Worm (Caenorhabditis elegans) whole organism, L1 larva: ENCODE results near the gene B0457.6.

ENCODE experiments used
- aly-2 ChIP-seq: fragments of 150-350 bp; optimal IDR thresholded peaks from 2 replicates; lab custom pipeline; 2014; ENCODE audit warnings: missing biosample characterization, missing genetic modification characterization
- ama-1 ChIP-seq: fragments of 150-350 bp; optimal IDR thresholded peaks from 2 replicates; lab custom pipeline; 2014
- dpl-1 ChIP-seq, 3 experiments: fragments of 150-350 bp in 2 of 3; sonication (generic microtip) in 1 of 3; optimal IDR thresholded peaks; 2 replicates each; lab custom pipeline; 2014 to 2017; ENCODE audit warnings: missing biosample characterization in 3 of 3, missing genetic modification characterization in 3 of 3, missing genetic modification reagents in 3 of 3
- fkh-10 ChIP-seq: sonication (generic microtip); optimal IDR thresholded peaks from 2 replicates; lab custom pipeline; 2017; ENCODE audit warnings: missing biosample characterization, missing genetic modification reagents, missing genetic modification characterization
- lin-13 ChIP-seq: fragments of 150-350 bp; optimal IDR thresholded peaks from 2 replicates; lab custom pipeline; 2014; ENCODE audit warnings: missing biosample characterization, missing genetic modification reagents, missing genetic modification characterization
- mep-1 ChIP-seq: fragments of 150-350 bp; optimal IDR thresholded peaks from 2 replicates; lab custom pipeline; 2014; ENCODE audit warnings: missing biosample characterization, missing genetic modification characterization
- nhr-11 ChIP-seq: fragments of 150-350 bp; optimal IDR thresholded peaks from 2 replicates; lab custom pipeline; 2014; ENCODE audit warnings: missing biosample characterization, missing genetic modification characterization
- nhr-12 ChIP-seq: sonication (generic microtip); optimal IDR thresholded peaks from 2 replicates; lab custom pipeline; 2017; ENCODE audit warnings: missing biosample characterization, missing genetic modification characterization
- nhr-28 ChIP-seq: fragments of 150-350 bp; optimal IDR thresholded peaks from 2 replicates; lab custom pipeline; 2014; ENCODE audit warnings: missing biosample characterization, missing genetic modification characterization
- nhr-85 ChIP-seq: sonication (generic microtip); peaks from one replicate; lab custom pipeline; 2016; ENCODE audit warnings: missing genetic modification characterization, inconsistent platforms, missing compliant biosample characterization
- pqm-1 ChIP-seq: sonication (generic microtip); optimal IDR thresholded peaks from 3 replicates; lab custom pipeline; 2017; ENCODE audit warnings: missing biosample characterization, missing genetic modification characterization
- unc-86 ChIP-seq: sonication (generic microtip); optimal IDR thresholded peaks from 2 replicates; lab custom pipeline; 2016; ENCODE audit warnings: missing genetic modification characterization, missing compliant biosample characterization

ce11 chrII:8899357-8899748 lies 22.9 kb upstream of the B0457.6 start:
- no peak for TF ChIP-seq nhr-85
- TF ChIP-seq mep-1: no peak
- no peak for TF ChIP-seq fkh-10
- TF ChIP-seq dpl-1 (GFP tag; optimal IDR thresholded peaks at IDR 0.05; lab: Kevin White, UChicago): no peak
- no peak for TF ChIP-seq nhr-12 (tag; lab: Kevin White, UChicago)
- TF ChIP-seq nhr-11 (tag; lab: Kevin White, UChicago): no peak
- TF ChIP-seq ama-1: no peak
- no peak for TF ChIP-seq unc-86
- no peak for TF ChIP-seq nhr-28
- no peak for TF ChIP-seq lin-13 (GFP tag; lab: Kevin White, UChicago)
- no peak for TF ChIP-seq aly-2 (tag; lab: Kevin White, UChicago)
- no peak for TF ChIP-seq pqm-1 (tag; lab: Kevin White, UChicago)
